Fruit fly (Drosophila melanogaster) whole organism, embryonic: ENCODE measurements around the gene AlaRS-m.

Experiments
- Abd-B ChIP-seq: fragments of 200-800 bp; sonication (Bioruptor generic); optimal IDR thresholded peaks from 2 replicates; lab custom pipeline; 2018; ENCODE audit warnings: missing biosample characterization, mild to moderate bottlenecking, missing genetic modification characterization, moderate library complexity
- B-H2 ChIP-seq: fragments of 200-800 bp; sonication (Bioruptor generic); optimal IDR thresholded peaks from 2 replicates; lab custom pipeline; 2018; ENCODE audit warnings: missing biosample characterization, mild to moderate bottlenecking, missing genetic modification characterization
- CG11504 ChIP-seq: fragments of 200-800 bp; sonication (Bioruptor generic); optimal IDR thresholded peaks from 3 replicates; lab custom pipeline; 2019; ENCODE audit warnings: missing biosample characterization, mild to moderate bottlenecking, missing genetic modification characterization, moderate library complexity
- CG17568 ChIP-seq: fragments of 200-800 bp; sonication (Bioruptor generic); optimal IDR thresholded peaks from 2 replicates; lab custom pipeline; 2018; ENCODE audit warnings: missing biosample characterization, mild to moderate bottlenecking, missing genetic modification characterization, moderate library complexity
- CG7372 ChIP-seq: fragments of 200-800 bp; sonication (Bioruptor generic); IDR thresholded peaks from 2 replicates; pipeline ENCODE4 v1.3.6; 2022; ENCODE audit warnings: missing biosample characterization, missing genetic modification characterization
- CG8765 ChIP-seq: fragments of 200-800 bp; sonication (Bioruptor generic); IDR thresholded peaks from 2 replicates; pipeline ENCODE4 v1.3.6; 2022; ENCODE audit warnings: missing biosample characterization, missing genetic modification characterization
- Dfd ChIP-seq, 2 experiments: fragments of >200 bp; optimal IDR thresholded peaks; 2 replicates each; lab custom pipeline; 2017; ENCODE audit warnings: missing biosample characterization in 2 of 2, missing genetic modification characterization in 2 of 2
- Oli ChIP-seq: fragments of 200-800 bp; sonication (Bioruptor generic); optimal IDR thresholded peaks from 2 replicates; lab custom pipeline; 2018; ENCODE audit warnings: missing biosample characterization, mild to moderate bottlenecking, missing genetic modification characterization, moderate library complexity
- Ravus ChIP-seq: fragments of 200-800 bp; sonication (Bioruptor generic); IDR thresholded peaks from 2 replicates; pipeline ENCODE4 v1.3.6; 2022; ENCODE audit warnings: missing biosample characterization, missing genetic modification characterization
- gsb-n ChIP-seq: fragments of 200-800 bp; sonication (Bioruptor generic); optimal IDR thresholded peaks from 3 replicates; lab custom pipeline; 2018; ENCODE audit warnings: missing biosample characterization, mild to moderate bottlenecking, missing genetic modification characterization
- nom ChIP-seq: fragments of 200-800 bp; sonication (Bioruptor generic); optimal IDR thresholded peaks from 2 replicates; lab custom pipeline; 2017; ENCODE audit warnings: missing biosample characterization, missing genetic modification characterization, mild to moderate bottlenecking, moderate library complexity, missing genetic modification reagents

DNA sequence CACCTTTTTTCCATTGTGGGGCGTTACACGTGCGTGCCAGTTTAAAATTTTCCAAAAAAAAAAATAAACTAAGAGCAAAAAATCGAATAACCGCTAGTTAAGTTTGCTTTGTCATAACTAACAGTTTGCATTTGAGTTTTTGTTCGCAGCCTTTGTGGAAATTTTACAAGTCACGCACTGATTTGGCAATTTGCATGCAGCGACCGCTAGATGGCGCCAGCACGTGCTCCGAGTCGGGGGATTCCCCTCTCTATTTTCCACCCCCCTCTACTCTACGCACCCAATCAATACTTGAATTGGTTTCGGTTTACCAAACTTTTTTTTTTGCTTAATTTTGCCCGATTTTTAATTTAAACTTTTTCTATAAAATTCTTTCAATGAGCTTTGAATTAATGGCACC is 20.7 kb upstream of the AlaRS-m start:
- TF ChIP-seq gsb-n (tag; lab: Kevin White, UChicago), result no peak
- no peak for TF ChIP-seq CG17568 (GFP tag; lab: Kevin White, UChicago)
- no peak for TF ChIP-seq Abd-B (GFP tag; lab: Kevin White, UChicago)
- no peak for TF ChIP-seq CG8765 (GFP tag; lab: Robert Waterston, UW)
- no peak for TF ChIP-seq B-H2
- TF ChIP-seq CG11504 (tag; lab: Kevin White, UChicago), result no peak
- no peak for TF ChIP-seq nom
- TF ChIP-seq Dfd (GFP tag; optimal IDR thresholded peaks at IDR 0.05; lab: Kevin White, UChicago), result no peak
- no peak for TF ChIP-seq CG7372 (GFP tag; lab: Robert Waterston, UW)
- no peak for TF ChIP-seq Oli (tag; lab: Kevin White, UChicago)
- TF ChIP-seq Ravus (GFP tag; lab: Robert Waterston, UW), result no peak
